Fruit fly (Drosophila melanogaster): Measurements from ENCODE around the gene bigmax.
A peak's percentile ranks its signal among the peaks of the same experiment; 100 is the strongest.

The bigmax gene

dm6 chr3R:27246264-27246663 lies 42.1 kb downstream of the bigmax start (continued):
- TF ChIP-seq Bdp1 (GFP tag; optimal IDR thresholded peaks at IDR 0.05) (no peak), fu2 (GFP tag; optimal IDR thresholded peaks at IDR 0.05) (no peak), CG15601 (tag; optimal IDR thresholded peaks at IDR 0.05) (peak; percentile 88), cwo (GFP tag; optimal IDR thresholded peaks at IDR 0.05) (peak; percentile 78), unc-4 (GFP tag; IDR thresholded peaks at IDR 0.05; ENCODE audit: partially characterized antibody) (no peak), CG3726 (GFP tag; IDR thresholded peaks at IDR 0.05) (no peak), sob (GFP tag; IDR thresholded peaks at IDR 0.05) (peak; percentile 36; the same call in 1 of the 2 replicates), ato (GFP tag; IDR thresholded peaks at IDR 0.05; ENCODE audit: partially characterized antibody) (no peak), en (GFP tag; optimal IDR thresholded peaks at IDR 0.05) (no peak), CG4730 (GFP tag; IDR thresholded peaks at IDR 0.05) (peak; percentile 31; the same call in 1 of the 2 replicates), CG31224 (GFP tag; IDR thresholded peaks at IDR 0.05) (no peak), C15 (GFP tag; IDR thresholded peaks at IDR 0.05) (no peak), run (tag; optimal IDR thresholded peaks at IDR 0.05) (peak; percentile 89), NFAT (GFP tag; IDR thresholded peaks at IDR 0.05) (no peak), Sox102F (GFP tag; optimal IDR thresholded peaks at IDR 0.05) (peak; percentile 88), CG30403 (GFP tag; optimal IDR thresholded peaks at IDR 0.05) (peak; percentile 77), CG11696 (GFP tag; IDR thresholded peaks at IDR 0.05) (peak; percentile 91), CG17802 (tag; optimal IDR thresholded peaks at IDR 0.05) (no peak), bab2 (GFP tag; optimal IDR thresholded peaks at IDR 0.05) (no peak), CG10147 (GFP tag; optimal IDR thresholded peaks at IDR 0.05) (peak; percentile 83), CG11560 (tag; IDR thresholded peaks at IDR 0.05) (no peak), Sry-δ (GFP tag; optimal IDR thresholded peaks at IDR 0.05) (no peak), CG18262 (tag; optimal IDR thresholded peaks at IDR 0.05) (peak; percentile 95), Lpt (GFP tag; optimal IDR thresholded peaks at IDR 0.05) (no peak), prd (optimal IDR thresholded peaks at IDR 0.05) (no peak), prd (GFP tag; IDR thresholded peaks at IDR 0.05) (peak; percentile 5; the same call in 1 of the 3 replicates), CG3847 (GFP tag; IDR thresholded peaks at IDR 0.05) (peak; percentile 45), Xbp1 (GFP tag; optimal IDR thresholded peaks at IDR 0.05) (peak; percentile 62), E2f2 (GFP tag; IDR thresholded peaks at IDR 0.05) (peak; percentile 41; the same call in 1 of the 2 replicates), CG32532 (GFP tag; IDR thresholded peaks at IDR 0.05) (peak; percentile 80; the same call in 1 of the 2 replicates), aop (GFP tag; IDR thresholded peaks at IDR 0.05) (no peak), gce (GFP tag; IDR thresholded peaks at IDR 0.05) (peak; percentile 33; the same call in 1 of the 3 replicates), odd (GFP tag; optimal IDR thresholded peaks at IDR 0.05) (peak; percentile 76), nmo (GFP tag; optimal IDR thresholded peaks at IDR 0.05) (peak; percentile 92), Bgb (GFP tag; IDR thresholded peaks at IDR 0.05; ENCODE audit: partially characterized antibody) (no peak), hbn (GFP tag; IDR thresholded peaks at IDR 0.05; ENCODE audit: partially characterized antibody) (no peak), sim (GFP tag; IDR thresholded peaks at IDR 0.05) (0 out of 2 replicates have a peak, but pooled peaks have one; percentile 11), CG4820 (GFP tag; optimal IDR thresholded peaks at IDR 0.05) (peak; percentile 50), CG5245 (GFP tag; optimal IDR thresholded peaks at IDR 0.05) (peak; percentile 35), sr (GFP tag; IDR thresholded peaks at IDR 0.05) (no peak), Deaf1 (tag; optimal IDR thresholded peaks at IDR 0.05) (peak; percentile 75), CG9437 (GFP tag; optimal IDR thresholded peaks at IDR 0.05) (peak; percentile 82), grau (tag; optimal IDR thresholded peaks at IDR 0.05) (peak; percentile 91), fd3F (GFP tag; optimal IDR thresholded peaks at IDR 0.05) (peak; percentile 64), knrl (GFP tag; IDR thresholded peaks at IDR 0.05; ENCODE audit: partially characterized antibody) (no peak), lilli (GFP tag; optimal IDR thresholded peaks at IDR 0.05) (peak; percentile 1), Fer3 (tag; optimal IDR thresholded peaks at IDR 0.05) (peak; percentile 82), Fer2 (tag; optimal IDR thresholded peaks at IDR 0.05) (peak; percentile 21), Dref (GFP tag; IDR thresholded peaks at IDR 0.05) (no peak), CG1529 (GFP tag; optimal IDR thresholded peaks at IDR 0.05) (peak; percentile 60), zen2 (GFP tag; IDR thresholded peaks at IDR 0.05; ENCODE audit: partially characterized antibody) (no peak)

Measured in whole organism, embryonic.